Fruit fly (Drosophila melanogaster): ENCODE results near the gene CYLD.

CYLD gene

dm6 chr2L:10298306-10298705 is 1.3 kb downstream of the CYLD start (continued):
- TF ChIP-seq sob (GFP tag; IDR thresholded peaks at IDR 0.05) (no peak), Med (GFP tag) (peak; percentile 81), lilli (GFP tag; optimal IDR thresholded peaks at IDR 0.05) (no peak), Awh (GFP tag; IDR thresholded peaks at IDR 0.05) (no peak), kah (GFP tag; optimal IDR thresholded peaks at IDR 0.05) (no peak), esg (GFP tag; conservative IDR thresholded peaks at IDR 0.05) (no peak), CG3281 (GFP tag; optimal IDR thresholded peaks at IDR 0.05) (no peak), her (GFP tag; optimal IDR thresholded peaks at IDR 0.05) (peak; percentile 16), CG17802 (tag; optimal IDR thresholded peaks at IDR 0.05) (no peak), CG8359 (GFP tag; optimal IDR thresholded peaks at IDR 0.05; ENCODE audit: borderline replicate concordance) (no peak), Lhr (GFP tag; optimal IDR thresholded peaks at IDR 0.05) (peak; percentile 58), Sox100B (GFP tag; optimal IDR thresholded peaks at IDR 0.05) (no peak), nau (GFP tag; optimal IDR thresholded peaks at IDR 0.05) (no peak), CG7928 (GFP tag; optimal IDR thresholded peaks at IDR 0.05) (no peak), CG10321 (GFP tag; IDR thresholded peaks at IDR 0.05) (no peak), sens (GFP tag) (no peak), CG2875 (GFP tag; optimal IDR thresholded peaks at IDR 0.05) (no peak), HLH3B (GFP tag; IDR thresholded peaks at IDR 0.05) (0 out of 2 replicates have a peak, but pooled peaks have one; percentile 15), CG9215 (GFP tag; IDR thresholded peaks at IDR 0.05) (no peak), vfl (GFP tag; optimal IDR thresholded peaks at IDR 0.05) (no peak), CG8944 (GFP tag; optimal IDR thresholded peaks at IDR 0.05) (no peak), btn (GFP tag; optimal IDR thresholded peaks at IDR 0.05) (no peak), tna (GFP tag; IDR thresholded peaks at IDR 0.05; ENCODE audit: partially characterized antibody) (peak; percentile 60), scrt (GFP tag; optimal IDR thresholded peaks at IDR 0.05) (no peak), Jarid2 (GFP tag; optimal IDR thresholded peaks at IDR 0.05) (no peak), Eip74EF (GFP tag; optimal IDR thresholded peaks at IDR 0.05) (peak in 1 of 2 experiments; percentile 79), CG6854 (GFP tag; optimal IDR thresholded peaks at IDR 0.05) (no peak), Camta (GFP tag; optimal IDR thresholded peaks at IDR 0.05) (no peak), CG18599 (GFP tag; optimal IDR thresholded peaks at IDR 0.05) (no peak), gcm2 (GFP tag; optimal IDR thresholded peaks at IDR 0.05) (no peak), zfh1 (GFP tag; IDR thresholded peaks at IDR 0.05) (no peak), lola (GFP tag; optimal IDR thresholded peaks at IDR 0.05) (no peak), kay (GFP tag; optimal IDR thresholded peaks at IDR 0.05) (no peak), sisA (GFP tag; IDR thresholded peaks at IDR 0.05) (no peak), CG30403 (GFP tag; optimal IDR thresholded peaks at IDR 0.05) (no peak), twi (tag; optimal IDR thresholded peaks at IDR 0.05) (peak; percentile 8), danr (GFP tag; IDR thresholded peaks at IDR 0.05) (no peak), CG12219 (GFP tag; optimal IDR thresholded peaks at IDR 0.05) (no peak), hbn (GFP tag; IDR thresholded peaks at IDR 0.05; ENCODE audit: partially characterized antibody) (no peak), salm (tag; optimal IDR thresholded peaks at IDR 0.05) (no peak), CG11456 (GFP tag; IDR thresholded peaks at IDR 0.05) (no peak), tap (tag; optimal IDR thresholded peaks at IDR 0.05) (no peak), croc (GFP tag; conservative IDR thresholded peaks at IDR 0.05) (no peak), jigr1 (GFP tag; IDR thresholded peaks at IDR 0.05) (no peak), ttk (GFP tag; IDR thresholded peaks at IDR 0.05) (no peak), CrebB (tag; optimal IDR thresholded peaks at IDR 0.05) (no peak), sr (GFP tag; IDR thresholded peaks at IDR 0.05) (no peak), Hmr (GFP tag; optimal IDR thresholded peaks at IDR 0.05) (no peak), CG31388 (GFP tag; optimal IDR thresholded peaks at IDR 0.05) (no peak), repo (GFP tag; optimal IDR thresholded peaks at IDR 0.05) (no peak), dimm (GFP tag; IDR thresholded peaks at IDR 0.05) (no peak), Sin3A (optimal IDR thresholded peaks at IDR 0.05) (no peak)
